Fruit fly (Drosophila melanogaster): ENCODE measurements around the gene ERR.

ERR gene

DNA sequence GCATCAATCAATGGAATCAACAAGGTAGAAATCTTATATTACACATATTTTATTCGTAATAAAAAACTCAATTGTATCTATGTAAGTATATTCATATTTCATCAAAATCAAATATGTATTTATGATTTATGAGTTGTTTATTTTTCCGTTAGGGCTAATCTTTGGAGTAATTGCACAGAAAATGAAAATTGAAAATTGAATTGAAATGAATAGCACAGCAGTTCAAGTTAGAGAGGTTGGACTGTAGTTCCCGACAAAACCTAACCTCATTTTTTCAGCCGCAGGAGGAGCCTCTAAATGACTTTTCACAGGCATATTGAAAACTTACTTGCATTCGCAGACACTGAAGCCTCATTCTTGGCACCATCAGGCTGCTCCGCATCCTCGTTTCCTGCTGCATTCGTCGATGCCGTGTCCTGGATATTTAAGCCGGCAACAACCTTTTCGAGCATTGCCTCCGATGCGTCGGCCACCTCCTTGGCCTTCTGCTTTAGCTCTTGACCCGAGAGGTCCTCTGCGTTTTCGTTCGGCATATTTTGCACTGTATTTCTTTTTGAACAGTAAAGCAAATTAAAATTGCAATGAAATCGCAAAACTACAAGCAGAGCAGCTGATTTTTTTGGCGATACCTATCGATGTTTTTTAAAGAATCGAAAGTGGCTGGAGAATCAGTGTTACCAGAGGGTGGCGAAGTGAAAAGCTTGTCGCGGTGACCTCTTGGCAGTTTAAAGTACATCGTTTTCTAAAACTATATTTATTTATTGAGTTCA is 8.5 kb downstream of the ERR start, which contains the start of gene Nmt (continued):
- peak; percentile 39 for TF ChIP-seq Fer3 (tag; optimal IDR thresholded peaks at IDR 0.05)
- no peak for TF ChIP-seq kni (GFP tag; optimal IDR thresholded peaks at IDR 0.05)
- no peak for TF ChIP-seq ttk (GFP tag; IDR thresholded peaks at IDR 0.05)
- TF ChIP-seq Kr (GFP tag; optimal IDR thresholded peaks at IDR 0.05) = no peak
- peak; percentile 90 for TF ChIP-seq Ets65A (GFP tag)
- TF ChIP-seq pho (GFP tag; optimal IDR thresholded peaks at IDR 0.05) = peak; percentile 7
- no peak for TF ChIP-seq tll (GFP tag; optimal IDR thresholded peaks at IDR 0.05)
- no peak for TF ChIP-seq crc (GFP tag; optimal IDR thresholded peaks at IDR 0.05)
- peak; percentile 7 for TF ChIP-seq fd3F (GFP tag; optimal IDR thresholded peaks at IDR 0.05)
- TF ChIP-seq CG7357 (GFP tag; IDR thresholded peaks at IDR 0.05) = no peak
- peak; percentile 67 for TF ChIP-seq Doc3 (GFP tag; IDR thresholded peaks at IDR 0.05; ENCODE audit: partially characterized antibody)
- TF ChIP-seq HLHmδ (GFP tag; optimal IDR thresholded peaks at IDR 0.05) = no peak
- no peak for TF ChIP-seq CG12071 (GFP tag; optimal IDR thresholded peaks at IDR 0.05)
- no peak for TF ChIP-seq Drgx (GFP tag; IDR thresholded peaks at IDR 0.05)
- no peak for TF ChIP-seq CG15479 (GFP tag; optimal IDR thresholded peaks at IDR 0.05)
- TF ChIP-seq CG17328 (GFP tag; IDR thresholded peaks at IDR 0.05) = peak; percentile 29; the same call in 1 of the 2 replicates
- TF ChIP-seq ATbp (GFP tag; optimal IDR thresholded peaks at IDR 0.05) = no peak
- no peak for TF ChIP-seq CG12299 (tag; optimal IDR thresholded peaks at IDR 0.05)
- TF ChIP-seq gsb (GFP tag; IDR thresholded peaks at IDR 0.05) = no peak
- TF ChIP-seq fd64A (GFP tag; optimal IDR thresholded peaks at IDR 0.05) = no peak
- 0 out of 3 replicates have a peak, but pooled peaks have one; percentile 24 for TF ChIP-seq hb (GFP tag; IDR thresholded peaks at IDR 0.05; ENCODE audit: partially characterized antibody)
- no peak for TF ChIP-seq Fer2 (tag; optimal IDR thresholded peaks at IDR 0.05)
- TF ChIP-seq CrebB (tag; optimal IDR thresholded peaks at IDR 0.05) = no peak
- no peak for TF ChIP-seq kay (GFP tag; optimal IDR thresholded peaks at IDR 0.05)
- TF ChIP-seq CG30431 (GFP tag; optimal IDR thresholded peaks at IDR 0.05) = no peak
- no peak for TF ChIP-seq ems (GFP tag; optimal IDR thresholded peaks at IDR 0.05)
- TF ChIP-seq fu2 (GFP tag; optimal IDR thresholded peaks at IDR 0.05) = no peak
- no peak for TF ChIP-seq Neu2 (GFP tag; optimal IDR thresholded peaks at IDR 0.05; ENCODE audit: borderline replicate concordance)
- peak; percentile 10 for TF ChIP-seq phol (tag; optimal IDR thresholded peaks at IDR 0.05)
- no peak for TF ChIP-seq cwo (GFP tag; optimal IDR thresholded peaks at IDR 0.05)
- no peak for TF ChIP-seq tap (tag; optimal IDR thresholded peaks at IDR 0.05)
- TF ChIP-seq CG11504 (tag; optimal IDR thresholded peaks at IDR 0.05) = no peak
- TF ChIP-seq onecut (GFP tag; IDR thresholded peaks at IDR 0.05) = no peak
- TF ChIP-seq da (GFP tag; optimal IDR thresholded peaks at IDR 0.05) = no peak
- TF ChIP-seq pfk (GFP tag; optimal IDR thresholded peaks at IDR 0.05) = no peak
- no peak for TF ChIP-seq CG15601 (tag; optimal IDR thresholded peaks at IDR 0.05)
- TF ChIP-seq Tbp (GFP tag; optimal IDR thresholded peaks at IDR 0.05) = no peak
- TF ChIP-seq sd (tag; optimal IDR thresholded peaks at IDR 0.05) = no peak

DNA sequence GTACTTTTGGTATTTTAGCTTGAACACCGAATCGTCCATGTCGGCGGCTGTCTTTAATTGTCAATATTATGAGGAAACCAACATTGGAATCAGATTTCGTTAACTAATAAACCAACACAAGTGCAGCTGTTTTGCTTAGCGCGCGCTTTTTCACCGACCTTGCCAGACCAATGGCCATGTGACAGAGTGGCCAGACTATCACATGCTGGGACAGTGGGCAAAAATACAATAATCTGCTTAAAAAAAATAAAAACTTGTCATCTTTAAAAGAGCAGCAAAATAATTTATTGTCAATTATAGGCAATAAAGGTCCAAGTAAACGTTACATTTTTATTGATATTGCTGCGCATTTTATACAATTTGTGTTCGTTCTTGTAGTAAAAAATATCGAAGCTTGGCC is 10.7 kb downstream of the ERR start, which contains the start of gene RecQ4:
Gene RecQ4, minus strand, starts transcription at position 161 of the 400 bp plus-strand sequence.
- TF ChIP-seq CG15479 (GFP tag; optimal IDR thresholded peaks at IDR 0.05) (no peak), CG12071 (GFP tag; optimal IDR thresholded peaks at IDR 0.05) (no peak), insv (GFP tag; optimal IDR thresholded peaks at IDR 0.05) (no peak), CG10654 (GFP tag; optimal IDR thresholded peaks at IDR 0.05) (no peak), CG4617 (GFP tag; optimal IDR thresholded peaks at IDR 0.05; ENCODE audit: borderline replicate concordance) (peak; percentile 8), croc (GFP tag; conservative IDR thresholded peaks at IDR 0.05) (no peak), Dad (GFP tag; optimal IDR thresholded peaks at IDR 0.05) (peak; percentile 16), CG13296 (GFP tag; optimal IDR thresholded peaks at IDR 0.05) (no peak), Kr (GFP tag; optimal IDR thresholded peaks at IDR 0.05) (no peak), dm (GFP tag; optimal IDR thresholded peaks at IDR 0.05) (no peak), mld (GFP tag; IDR thresholded peaks at IDR 0.05; ENCODE audit: partially characterized antibody) (no peak), Atf-2 (GFP tag; optimal IDR thresholded peaks at IDR 0.05) (no peak), CG1603 (tag; optimal IDR thresholded peaks at IDR 0.05) (no peak), CG32767 (GFP tag; IDR thresholded peaks at IDR 0.05) (no peak), CG16779 (GFP tag; IDR thresholded peaks at IDR 0.05) (no peak), sisA (GFP tag; IDR thresholded peaks at IDR 0.05) (no peak)

Measured in whole organism, embryonic.